Fruit fly (Drosophila melanogaster): ENCODE data around the gene CG34453.

The CG34453 gene

dm6 chr3L:264378-265151 is 31.4 kb upstream of the CG34453 start, which contains the start of the genes Tudor-SN and mRpL17:
Gene Tudor-SN (minus strand): TSS chr3L:264380.
Gene mRpL17 (plus strand): TSS chr3L:264779.
- TF ChIP-seq Sox14 (GFP tag; optimal IDR thresholded peaks at IDR 0.05) (peak; percentile 16), CG3919 (GFP tag; optimal IDR thresholded peaks at IDR 0.05) (peak; percentile 43), fkh (GFP tag; optimal IDR thresholded peaks at IDR 0.05) (peak; percentile 71), CG32006 (GFP tag; optimal IDR thresholded peaks at IDR 0.05) (no peak), CG31627 (GFP tag; optimal IDR thresholded peaks at IDR 0.05) (peak; percentile 29), cyc (GFP tag; optimal IDR thresholded peaks at IDR 0.05) (peak; percentile 16), Hr38 (GFP tag; optimal IDR thresholded peaks at IDR 0.05) (no peak), Ets21C (GFP tag; optimal IDR thresholded peaks at IDR 0.05) (peak; percentile 24), salr (GFP tag; optimal IDR thresholded peaks at IDR 0.05) (peak in 1 of 2 experiments; percentile 42), lz (GFP tag; optimal IDR thresholded peaks at IDR 0.05) (peak; percentile 50), CG11902 (GFP tag; optimal IDR thresholded peaks at IDR 0.05) (peak; percentile 8), Eip75B (GFP tag; optimal IDR thresholded peaks at IDR 0.05) (peak; percentile 27), Lpt (GFP tag; optimal IDR thresholded peaks at IDR 0.05) (peak; percentile 12), CG6808 (GFP tag; optimal IDR thresholded peaks at IDR 0.05) (peak; percentile 9), esn (GFP tag; optimal IDR thresholded peaks at IDR 0.05) (peak; percentile 51), Sox15 (GFP tag; optimal IDR thresholded peaks at IDR 0.05) (no peak), vri (GFP tag; optimal IDR thresholded peaks at IDR 0.05) (peak; percentile 61), CG8632 (GFP tag; optimal IDR thresholded peaks at IDR 0.05) (peak; percentile 12), acj6 (GFP tag; optimal IDR thresholded peaks at IDR 0.05) (peak; percentile 36), OdsH (GFP tag; optimal IDR thresholded peaks at IDR 0.05) (peak; percentile 55), achi (GFP tag; optimal IDR thresholded peaks at IDR 0.05) (peak; percentile 69), CG10631 (GFP tag; optimal IDR thresholded peaks at IDR 0.05) (peak; percentile 60), fd59A (GFP tag; optimal IDR thresholded peaks at IDR 0.05) (no peak), Eip93F (GFP tag; optimal IDR thresholded peaks at IDR 0.05) (no peak), svp (GFP tag) (peak; percentile 80), CG3032 (tag; optimal IDR thresholded peaks at IDR 0.05) (peak; percentile 26), dac (GFP tag; optimal IDR thresholded peaks at IDR 0.05) (no peak), Sox102F (GFP tag; optimal IDR thresholded peaks at IDR 0.05) (peak; percentile 19), ss (GFP tag; optimal IDR thresholded peaks at IDR 0.05) (no peak), Gug (GFP tag; IDR thresholded peaks at IDR 0.05) (no peak), net (GFP tag; optimal IDR thresholded peaks at IDR 0.05) (no peak), Eip78C (GFP tag) (peak; percentile 64), CG6792 (GFP tag; optimal IDR thresholded peaks at IDR 0.05) (no peak), Hr39 (GFP tag; optimal IDR thresholded peaks at IDR 0.05) (peak; percentile 43), CG11762 (GFP tag; optimal IDR thresholded peaks at IDR 0.05; ENCODE audit: insufficient read depth) (peak; percentile 2), topi (GFP tag; optimal IDR thresholded peaks at IDR 0.05) (peak; percentile 24), CG34406 (GFP tag; optimal IDR thresholded peaks at IDR 0.05) (no peak)

dm6 chr3L:263500-264377 is 30.6 kb upstream of the CG34453 start:
- no peak for TF ChIP-seq CG6854 (GFP tag; optimal IDR thresholded peaks at IDR 0.05)
- TF ChIP-seq acj6 (GFP tag; optimal IDR thresholded peaks at IDR 0.05) = no peak
- no peak for TF ChIP-seq dsx (GFP tag; optimal IDR thresholded peaks at IDR 0.05; ENCODE audit: poor library complexity, severe bottlenecking)
- TF ChIP-seq Sox102F (GFP tag; optimal IDR thresholded peaks at IDR 0.05) = no peak
- TF ChIP-seq Lpt (GFP tag; optimal IDR thresholded peaks at IDR 0.05) = no peak
- peak; percentile 35 for TF ChIP-seq Blimp-1 (GFP tag; optimal IDR thresholded peaks at IDR 0.05)
